Worm (Caenorhabditis elegans): ENCODE results near the gene cki-2.

The cki-2 gene

ce11 chrII:7864207-7864606 is 47.9 kb downstream of the cki-2 start, which contains the start of gene ostb-1:
TSS of gene ostb-1 (plus strand) at chrII:7864507.
- TF ChIP-seq lsy-2 (tag; optimal IDR thresholded peaks at IDR 0.05), result peak; percentile 79
- TF ChIP-seq ztf-11 (tag; optimal IDR thresholded peaks at IDR 0.05), result no peak
- TF ChIP-seq ces-1 (GFP tag; optimal IDR thresholded peaks at IDR 0.05), result peak; percentile 19
- TF ChIP-seq elt-1 (tag; optimal IDR thresholded peaks at IDR 0.05; ENCODE audit: borderline replicate concordance, insufficient read depth), result no peak
- TF ChIP-seq nhr-2 (tag; optimal IDR thresholded peaks at IDR 0.05), result no peak
- TF ChIP-seq flh-1 (GFP tag; optimal IDR thresholded peaks at IDR 0.05), result no peak
- TF ChIP-seq mab-5 (tag; optimal IDR thresholded peaks at IDR 0.05), result no peak
- TF ChIP-seq bed-3 (GFP tag; optimal IDR thresholded peaks at IDR 0.05), result no peak
- TF ChIP-seq snpc-4 (tag; optimal IDR thresholded peaks at IDR 0.05), result no peak
- TF ChIP-seq pha-4 (tag; optimal IDR thresholded peaks at IDR 0.05), result peak; percentile 19
- no peak for TF ChIP-seq mls-2 (tag; optimal IDR thresholded peaks at IDR 0.05)
- no peak for TF ChIP-seq cnd-1 (tag; optimal IDR thresholded peaks at IDR 0.05)
- TF ChIP-seq mep-1 (tag; optimal IDR thresholded peaks at IDR 0.05), result peak; percentile 18
- no peak for TF ChIP-seq nhr-12 (tag; optimal IDR thresholded peaks at IDR 0.05)
- TF ChIP-seq nhr-28 (tag; optimal IDR thresholded peaks at IDR 0.05), result no peak

- TF ChIP-seq unc-120 (tag; optimal IDR thresholded peaks at IDR 0.05; ENCODE audit: poor library complexity, severe bottlenecking) (no peak), elt-3 (tag; optimal IDR thresholded peaks at IDR 0.05) (no peak), nhr-76 (tag; optimal IDR thresholded peaks at IDR 0.05) (no peak), flh-1 (GFP tag; optimal IDR thresholded peaks at IDR 0.05) (no peak), drap-1 (GFP tag; optimal IDR thresholded peaks at IDR 0.05) (no peak), nhr-237 (tag; optimal IDR thresholded peaks at IDR 0.05) (no peak), nhr-2 (tag; optimal IDR thresholded peaks at IDR 0.05) (no peak), lsy-2 (tag; optimal IDR thresholded peaks at IDR 0.05) (no peak), nhr-12 (tag; optimal IDR thresholded peaks at IDR 0.05) (no peak), ces-1 (GFP tag; optimal IDR thresholded peaks at IDR 0.05) (no peak), blmp-1 (tag; optimal IDR thresholded peaks at IDR 0.05) (no peak), snpc-4 (tag; optimal IDR thresholded peaks at IDR 0.05) (no peak), elt-1 (tag; optimal IDR thresholded peaks at IDR 0.05; ENCODE audit: borderline replicate concordance, insufficient read depth) (no peak), mls-2 (tag; optimal IDR thresholded peaks at IDR 0.05) (no peak), zip-8 (tag; optimal IDR thresholded peaks at IDR 0.05) (no peak), mab-5 (tag; optimal IDR thresholded peaks at IDR 0.05) (no peak), cnd-1 (tag; optimal IDR thresholded peaks at IDR 0.05) (no peak), unc-39 (tag; optimal IDR thresholded peaks at IDR 0.05) (no peak)
Measured at ce11 chrII:7864892-7865291, 48.6 kb downstream of the cki-2 start.

- TF ChIP-seq lin-13 (tag; optimal IDR thresholded peaks at IDR 0.05) (no peak), blmp-1 (tag; optimal IDR thresholded peaks at IDR 0.05) (no peak), flh-1 (GFP tag; optimal IDR thresholded peaks at IDR 0.05) (no peak), pha-4 (tag; optimal IDR thresholded peaks at IDR 0.05) (no peak), unc-39 (tag; optimal IDR thresholded peaks at IDR 0.05) (no peak), hlh-1 (tag; optimal IDR thresholded peaks at IDR 0.05) (no peak), mab-5 (tag; optimal IDR thresholded peaks at IDR 0.05) (no peak), snpc-4 (tag; optimal IDR thresholded peaks at IDR 0.05) (no peak), ceh-43 (GFP tag; optimal IDR thresholded peaks at IDR 0.05) (no peak), elt-1 (tag; optimal IDR thresholded peaks at IDR 0.05; ENCODE audit: borderline replicate concordance, insufficient read depth) (no peak), unc-120 (tag; optimal IDR thresholded peaks at IDR 0.05; ENCODE audit: poor library complexity, severe bottlenecking) (no peak), tbx-8 (GFP tag; optimal IDR thresholded peaks at IDR 0.05) (no peak), nhr-76 (tag; optimal IDR thresholded peaks at IDR 0.05) (no peak), mls-2 (tag; optimal IDR thresholded peaks at IDR 0.05) (no peak)
Measured at ce11 chrII:7866081-7866480, 49.8 kb downstream of the cki-2 start.

Measured in whole organism, mixed stage, embryonic.